Worm (Caenorhabditis elegans): ENCODE data around the gene F21C10.11.
A peak's percentile ranks its signal among the peaks of the same experiment; 100 is the strongest.

The F21C10.11 gene

DNA sequence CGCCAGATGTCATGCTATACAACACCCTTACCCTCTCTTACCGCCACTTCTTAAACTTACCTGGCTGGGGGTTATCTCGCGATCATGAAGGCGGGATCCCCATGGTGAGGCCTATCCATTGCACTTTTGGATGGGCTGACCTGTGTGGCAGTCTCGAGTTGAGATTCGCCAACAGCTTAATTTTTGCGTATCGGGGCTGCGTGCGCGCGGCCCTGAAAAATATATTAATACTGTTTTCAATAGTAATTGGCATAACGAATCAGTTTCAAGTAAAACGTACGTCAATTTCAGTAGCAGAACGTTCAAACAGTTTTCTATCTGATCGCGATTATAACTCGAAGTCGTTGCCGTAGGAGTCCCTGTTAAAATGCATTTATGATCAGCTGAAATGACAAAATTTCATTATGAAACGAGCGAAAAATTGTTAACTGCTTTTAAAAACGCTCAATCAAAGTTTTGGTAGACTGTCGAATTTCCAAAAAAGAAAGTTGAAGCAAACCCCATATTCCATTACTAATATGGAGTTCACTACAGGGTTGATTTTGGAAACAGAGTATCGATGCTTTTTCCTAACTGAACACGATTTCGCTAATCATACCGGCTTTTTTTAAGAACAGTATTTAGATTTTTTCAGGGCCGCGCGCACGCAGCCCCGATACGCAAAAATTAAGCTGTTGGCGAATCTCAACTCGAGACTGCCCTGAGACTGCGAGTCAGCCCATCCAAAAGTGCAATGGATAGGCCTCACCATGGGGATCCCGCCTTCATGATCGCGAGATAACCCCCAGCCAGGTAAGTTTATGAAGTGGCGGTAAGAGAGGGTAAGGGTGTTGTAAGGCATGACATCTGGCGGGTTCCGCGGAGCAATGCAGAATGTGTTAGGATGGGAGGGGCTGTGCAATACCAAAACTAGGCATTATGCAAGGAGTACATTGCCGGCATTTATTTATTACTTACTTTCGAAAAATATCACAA, 32.2 kb upstream of the F21C10.11 start:
- TF ChIP-seq mcd-1 (GFP tag; IDR thresholded peaks at IDR 0.05) (peak; percentile 39; the same call in 1 of the 2 replicates), ceh-100 (GFP tag; IDR thresholded peaks at IDR 0.05) (peak; percentile 16; the same call in 1 of the 2 replicates), F49E8.2 (tag; optimal IDR thresholded peaks at IDR 0.05; ENCODE audit: insufficient read depth) (peak; percentile 2), snpc-1.1 (tag; optimal IDR thresholded peaks at IDR 0.05; ENCODE audit: insufficient read depth) (peak; percentile 79), tbp1 (GFP tag; optimal IDR thresholded peaks at IDR 0.05) (peak; percentile 49), Y56A3A.18 (GFP tag; IDR thresholded peaks at IDR 0.05) (peak; percentile 43; the same call in 1 of the 2 replicates), dox-1 (GFP tag; IDR thresholded peaks at IDR 0.05) (peak; percentile 55), zfh-2 (GFP tag; conservative IDR thresholded peaks at IDR 0.05) (0 out of 2 replicates have a peak, but pooled peaks have one; percentile 36), bed-1 (GFP tag; IDR thresholded peaks at IDR 0.05) (0 out of 2 replicates have a peak, but pooled peaks have one; percentile 62), D2030.7 (GFP tag; IDR thresholded peaks at IDR 0.05) (peak; percentile 48; the same call in 1 of the 2 replicates), aptf-3 (GFP tag; IDR thresholded peaks at IDR 0.05) (peak; percentile 81; the same call in 1 of the 2 replicates), attf-6 (GFP tag; IDR thresholded peaks at IDR 0.05) (peak; percentile 77), hlh-12 (tag; optimal IDR thresholded peaks at IDR 0.05) (peak; percentile 30), hsf-1 (GFP tag; IDR thresholded peaks at IDR 0.05) (peak; percentile 58), hmg-20 (GFP tag; IDR thresholded peaks at IDR 0.05) (peak; percentile 11; the same call in 1 of the 2 replicates), snpc-4 (GFP tag; optimal IDR thresholded peaks at IDR 0.05) (peak; percentile 58), snpc-4 (tag; optimal IDR thresholded peaks at IDR 0.05) (peak in 3 of 4 experiments; percentile 53 to 79 (median 66)), lin-26 (GFP tag; IDR thresholded peaks at IDR 0.05) (peak; percentile 43; the same call in 1 of the 2 replicates), rcor-1 (GFP tag; IDR thresholded peaks at IDR 0.05) (peak; percentile 54), madf-6 (GFP tag; IDR thresholded peaks at IDR 0.05) (peak; percentile 60), ekl-4 (GFP tag; IDR thresholded peaks at IDR 0.05) (peak; percentile 61; the same call in 1 of the 2 replicates), hmg-1.2 (GFP tag; IDR thresholded peaks at IDR 0.05) (peak; percentile 53)

ce11 chrV:9092209-9092608, 31.1 kb upstream of the F21C10.11 start, which contains the start of gene T27E4.1:
TSS of gene T27E4.1 (plus strand) at chrV:9092345.
- no peak for TF ChIP-seq cebp-2 (GFP tag; IDR thresholded peaks at IDR 0.05)
- TF ChIP-seq attf-5 (GFP tag; optimal IDR thresholded peaks at IDR 0.05) = no peak
- peak; percentile 9 for TF ChIP-seq ceh-27 (GFP tag; optimal IDR thresholded peaks at IDR 0.05)
- TF ChIP-seq lin-26 (GFP tag; IDR thresholded peaks at IDR 0.05) = no peak
- TF ChIP-seq dox-1 (GFP tag; IDR thresholded peaks at IDR 0.05) = no peak
- no peak for TF ChIP-seq aptf-3 (GFP tag; IDR thresholded peaks at IDR 0.05)
- no peak for TF ChIP-seq B0035.1 (tag; optimal IDR thresholded peaks at IDR 0.05)
- no peak for TF ChIP-seq mcd-1 (GFP tag; IDR thresholded peaks at IDR 0.05)

DNA sequence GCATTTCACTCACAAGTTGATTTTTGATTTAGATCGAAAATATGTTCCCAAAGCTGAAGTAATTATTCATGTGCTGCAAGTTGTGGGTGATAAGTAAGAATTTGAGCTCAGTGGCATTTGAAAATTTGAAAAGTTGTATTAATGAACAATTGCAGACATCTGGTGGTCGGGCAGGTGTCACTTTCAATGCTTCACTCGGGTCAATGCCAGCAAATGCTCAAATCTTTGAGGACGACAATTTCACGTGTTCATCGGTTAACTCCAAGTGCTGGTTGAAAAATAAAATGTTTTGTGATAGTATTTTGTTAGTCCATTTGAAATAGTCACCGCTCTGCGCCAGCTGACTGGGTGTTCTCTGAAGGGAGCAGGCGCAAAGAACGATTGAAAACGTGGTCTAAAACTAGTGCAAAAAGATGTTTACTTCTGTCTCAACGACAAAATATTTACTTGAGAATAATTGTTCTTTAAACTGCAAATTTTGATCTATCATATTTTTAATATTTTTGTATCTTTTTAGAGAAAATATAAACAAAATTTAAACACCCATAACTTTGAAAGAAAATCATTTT, 29.1 kb upstream of the F21C10.11 start:
- TF ChIP-seq tbp1 (GFP tag; optimal IDR thresholded peaks at IDR 0.05) = peak; percentile 47
- TF ChIP-seq rcor-1 (GFP tag; IDR thresholded peaks at IDR 0.05) = 0 out of 2 replicates have a peak, but pooled peaks have one; percentile 12
- peak; percentile 46 for TF ChIP-seq nhr-80 (tag; optimal IDR thresholded peaks at IDR 0.05)
- TF ChIP-seq chd-7 (tag; optimal IDR thresholded peaks at IDR 0.05) = peak; percentile 33
- TF ChIP-seq cebp-1 (GFP tag; IDR thresholded peaks at IDR 0.05) = no peak
- TF ChIP-seq cebp-1 (tag; optimal IDR thresholded peaks at IDR 0.05) = peak; percentile 66
- TF ChIP-seq let-526 (GFP tag; IDR thresholded peaks at IDR 0.05) = peak; percentile 41; the same call in 1 of the 2 replicates
- TF ChIP-seq attf-5 (GFP tag; optimal IDR thresholded peaks at IDR 0.05) = peak; percentile 50
- no peak for TF ChIP-seq snpc-4 (GFP tag; optimal IDR thresholded peaks at IDR 0.05)
- peak in 1 of 4 experiments; percentile 18 for TF ChIP-seq snpc-4 (tag; optimal IDR thresholded peaks at IDR 0.05)
- 0 out of 2 replicates have a peak, but pooled peaks have one; percentile 18 for TF ChIP-seq B0336.3 (GFP tag; IDR thresholded peaks at IDR 0.05)
- TF ChIP-seq ceh-58 (GFP tag; IDR thresholded peaks at IDR 0.05) = no peak
- no peak for TF ChIP-seq somi-1 (GFP tag; optimal IDR thresholded peaks at IDR 0.05)
- TF ChIP-seq lsl-1 (GFP tag; optimal IDR thresholded peaks at IDR 0.05) = no peak
- peak; percentile 44 for TF ChIP-seq K12H6.12 (tag; optimal IDR thresholded peaks at IDR 0.05)
- no peak for TF ChIP-seq unc-130 (GFP tag; optimal IDR thresholded peaks at IDR 0.05)
- TF ChIP-seq hmg-1.2 (GFP tag; IDR thresholded peaks at IDR 0.05) = peak; percentile 25; the same call in 1 of the 2 replicates
- TF ChIP-seq tlf-1 (GFP tag; optimal IDR thresholded peaks at IDR 0.05) = peak; percentile 27
- no peak for TF ChIP-seq C17E4.6 (GFP tag; IDR thresholded peaks at IDR 0.05)
- TF ChIP-seq let-607 (tag; optimal IDR thresholded peaks at IDR 0.05) = peak in 1 of 2 experiments; percentile 6

Data from whole organism, young adult.